Worm (Caenorhabditis elegans) whole organism, mixed stage, embryonic: ENCODE measurements around the gene F58B4.2.

ENCODE experiments used
- M03D4.4 ChIP-seq: sonication (generic microtip); optimal IDR thresholded peaks from 2 replicates; lab custom pipeline; 2017; ENCODE audit warnings: mild to moderate bottlenecking, missing genetic modification characterization, missing compliant biosample characterization
- bed-3 ChIP-seq: fragments of 200-800 bp; sonication (Bioruptor generic); optimal IDR thresholded peaks from 3 replicates; lab custom pipeline; 2018; ENCODE audit warnings: mild to moderate bottlenecking, missing genetic modification characterization, moderate library complexity, missing compliant biosample characterization
- blmp-1 ChIP-seq: fragments of 150-350 bp; optimal IDR thresholded peaks from 2 replicates; lab custom pipeline; 2014; ENCODE audit warnings: missing biosample characterization, missing genetic modification characterization
- ceh-39 ChIP-seq: fragments of 150-350 bp; optimal IDR thresholded peaks from 2 replicates; lab custom pipeline; 2014; ENCODE audit warnings: missing biosample characterization, missing genetic modification characterization
- ceh-43 ChIP-seq: fragments of 200-800 bp; sonication (Bioruptor generic); optimal IDR thresholded peaks from 2 replicates; lab custom pipeline; 2018; ENCODE audit warnings: mild to moderate bottlenecking, missing genetic modification characterization, moderate library complexity, missing compliant biosample characterization
- ceh-83 ChIP-seq: fragments of 200-800 bp; sonication (Bioruptor generic); optimal IDR thresholded peaks from 2 replicates; lab custom pipeline; 2018; ENCODE audit warnings: mild to moderate bottlenecking, missing genetic modification characterization, missing compliant biosample characterization
- ces-1 ChIP-seq: fragments of 150-350 bp; optimal IDR thresholded peaks from 2 replicates; lab custom pipeline; 2014; ENCODE audit warnings: missing biosample characterization, missing genetic modification reagents, missing genetic modification characterization
- cnd-1 ChIP-seq: fragments of 200-800 bp; sonication (Bioruptor generic); optimal IDR thresholded peaks from 2 replicates; lab custom pipeline; 2018; ENCODE audit warnings: mild to moderate bottlenecking, missing genetic modification characterization, missing compliant biosample characterization
- drap-1 ChIP-seq: fragments of 200-800 bp; sonication (Bioruptor generic); optimal IDR thresholded peaks from 3 replicates; lab custom pipeline; 2018; ENCODE audit warnings: mild to moderate bottlenecking, missing genetic modification characterization, missing compliant biosample characterization
- elt-1 ChIP-seq: sonication (generic microtip); optimal IDR thresholded peaks from 2 replicates; lab custom pipeline; 2017; ENCODE audit warnings: missing genetic modification characterization, mild to moderate bottlenecking, missing compliant biosample characterization, antibody characterized with exemption, moderate library complexity, borderline replicate concordance; ENCODE audit not compliant: insufficient read depth
- elt-3 ChIP-seq: fragments of 150-350 bp; optimal IDR thresholded peaks from 2 replicates; lab custom pipeline; 2014; ENCODE audit warnings: missing biosample characterization, missing genetic modification characterization
- flh-1 ChIP-seq: fragments of 200-800 bp; sonication (Bioruptor generic); optimal IDR thresholded peaks from 2 replicates; lab custom pipeline; 2018; ENCODE audit warnings: mild to moderate bottlenecking, missing genetic modification characterization, moderate library complexity, missing compliant biosample characterization
- ham-2 ChIP-seq: fragments of 200-800 bp; sonication (Bioruptor generic); optimal IDR thresholded peaks from 2 replicates; lab custom pipeline; 2018; ENCODE audit warnings: mild to moderate bottlenecking, missing genetic modification characterization, missing compliant biosample characterization
- hlh-1 ChIP-seq: fragments of 150-350 bp; optimal IDR thresholded peaks from 2 replicates; lab custom pipeline; 2014; ENCODE audit warnings: missing biosample characterization, missing genetic modification reagents, missing genetic modification characterization
- lin-13 ChIP-seq: fragments of 150-350 bp; optimal IDR thresholded peaks from 2 replicates; lab custom pipeline; 2014; ENCODE audit warnings: missing biosample characterization, missing genetic modification characterization
- lin-32 ChIP-seq: fragments of 200-800 bp; sonication (Bioruptor generic); optimal IDR thresholded peaks from 2 replicates; lab custom pipeline; 2018; ENCODE audit warnings: mild to moderate bottlenecking, missing genetic modification characterization, missing compliant biosample characterization
- lsy-2 ChIP-seq: fragments of 150-350 bp; optimal IDR thresholded peaks from 2 replicates; lab custom pipeline; 2014; ENCODE audit warnings: missing biosample characterization, missing genetic modification characterization
- mab-5 ChIP-seq: fragments of 150-350 bp; optimal IDR thresholded peaks from 2 replicates; lab custom pipeline; 2014; ENCODE audit warnings: missing biosample characterization, missing genetic modification characterization
- mep-1 ChIP-seq: fragments of 150-350 bp; optimal IDR thresholded peaks from 2 replicates; lab custom pipeline; 2017; ENCODE audit warnings: missing biosample characterization, missing genetic modification reagents, missing genetic modification characterization, inconsistent platforms
- mls-2 ChIP-seq: sonication (generic microtip); optimal IDR thresholded peaks from 2 replicates; lab custom pipeline; 2016; ENCODE audit warnings: mild to moderate bottlenecking, missing genetic modification characterization, moderate library complexity, missing compliant biosample characterization
- nhr-12 ChIP-seq: fragments of 150-350 bp; optimal IDR thresholded peaks from 2 replicates; lab custom pipeline; 2014; ENCODE audit warnings: missing biosample characterization, missing genetic modification characterization
- nhr-2 ChIP-seq: fragments of 150-350 bp; optimal IDR thresholded peaks from 2 replicates; lab custom pipeline; 2014; ENCODE audit warnings: missing biosample characterization, missing genetic modification characterization
- nhr-237 ChIP-seq: fragments of 150-350 bp; optimal IDR thresholded peaks from 2 replicates; lab custom pipeline; 2014; ENCODE audit warnings: missing biosample characterization, missing genetic modification characterization
- nhr-28 ChIP-seq: fragments of 150-350 bp; optimal IDR thresholded peaks from 2 replicates; lab custom pipeline; 2014; ENCODE audit warnings: missing biosample characterization, missing genetic modification characterization
- nhr-76 ChIP-seq: sonication (generic microtip); optimal IDR thresholded peaks from 2 replicates; lab custom pipeline; 2017; ENCODE audit warnings: missing biosample characterization, missing genetic modification characterization
- pha-4 ChIP-seq: fragments of 150-350 bp; optimal IDR thresholded peaks from 2 replicates; lab custom pipeline; 2018; ENCODE audit warnings: missing biosample characterization, missing genetic modification reagents, missing genetic modification characterization
- sem-2 ChIP-seq: fragments of 200-800 bp; sonication (Bioruptor generic); optimal IDR thresholded peaks from 2 replicates; lab custom pipeline; 2018; ENCODE audit warnings: mild to moderate bottlenecking, missing genetic modification characterization, missing compliant biosample characterization
- snpc-4 ChIP-seq: fragments of 150-350 bp; optimal IDR thresholded peaks from 2 replicates; lab custom pipeline; 2014; ENCODE audit warnings: missing biosample characterization, missing genetic modification characterization
- sptf-1 ChIP-seq: sonication (generic microtip); optimal IDR thresholded peaks from 2 replicates; lab custom pipeline; 2017; ENCODE audit warnings: mild to moderate bottlenecking, missing genetic modification characterization, moderate library complexity, missing compliant biosample characterization
- tbx-8 ChIP-seq: fragments of 200-800 bp; sonication (Bioruptor generic); optimal IDR thresholded peaks from 2 replicates; lab custom pipeline; 2018; ENCODE audit warnings: mild to moderate bottlenecking, missing genetic modification characterization, moderate library complexity, missing compliant biosample characterization
- unc-120 ChIP-seq: sonication (generic microtip); optimal IDR thresholded peaks from 2 replicates; lab custom pipeline; 2017; ENCODE audit warnings: missing genetic modification characterization, missing compliant biosample characterization; ENCODE audit not compliant: poor library complexity, severe bottlenecking
- unc-39 ChIP-seq: fragments of 150-350 bp; optimal IDR thresholded peaks from 2 replicates; lab custom pipeline; 2014; ENCODE audit warnings: missing biosample characterization, missing genetic modification characterization
- zip-8 ChIP-seq: fragments of 150-350 bp; optimal IDR thresholded peaks from 2 replicates; lab custom pipeline; 2014; ENCODE audit warnings: missing biosample characterization, missing genetic modification characterization
- ztf-11 ChIP-seq: fragments of 150-350 bp; optimal IDR thresholded peaks from 2 replicates; lab custom pipeline; 2014; ENCODE audit warnings: missing biosample characterization, missing genetic modification characterization

The F58B4.2 gene

DNA sequence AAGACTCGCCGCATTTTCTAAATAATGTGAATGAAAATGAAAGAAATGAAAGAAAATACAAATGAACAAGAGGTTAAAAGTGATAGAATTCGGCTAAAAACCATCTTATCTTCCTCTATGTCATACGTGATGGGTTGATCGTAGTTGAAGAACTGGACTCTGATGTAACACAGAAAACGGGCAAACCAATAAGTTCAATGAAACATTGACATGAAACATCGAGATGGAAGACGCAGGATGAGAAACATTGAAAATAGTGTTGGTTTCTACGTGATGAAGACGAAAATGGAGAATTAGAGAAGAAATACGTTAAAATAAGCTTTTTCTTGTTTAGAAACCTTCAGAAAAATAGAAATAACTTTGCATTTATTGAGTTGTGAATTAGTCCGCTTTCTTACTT is 27.3 kb downstream of the F58B4.2 start, which contains the start of gene F32D8.12:
F32D8.12 (minus strand) TSS at position 48 of the 400 bp plus-strand sequence.
- TF ChIP-seq sem-2 (GFP tag; lab: Kevin White, UChicago) (no peak), cnd-1 (tag; lab: Kevin White, UChicago) (no peak), ceh-43 (no peak), nhr-76 (tag; lab: Kevin White, UChicago) (no peak), lsy-2 (tag; lab: Kevin White, UChicago) (no peak), pha-4 (tag; lab: Kevin White, UChicago) (no peak), nhr-2 (no peak), mls-2 (no peak), blmp-1 (no peak), nhr-28 (tag; lab: Kevin White, UChicago) (no peak), bed-3 (GFP tag; lab: Kevin White, UChicago) (no peak), drap-1 (GFP tag; lab: Kevin White, UChicago) (no peak), snpc-4 (tag; lab: Kevin White, UChicago) (no peak), mab-5 (tag; lab: Kevin White, UChicago) (no peak), elt-1 (tag; lab: Kevin White, UChicago) (no peak)

DNA sequence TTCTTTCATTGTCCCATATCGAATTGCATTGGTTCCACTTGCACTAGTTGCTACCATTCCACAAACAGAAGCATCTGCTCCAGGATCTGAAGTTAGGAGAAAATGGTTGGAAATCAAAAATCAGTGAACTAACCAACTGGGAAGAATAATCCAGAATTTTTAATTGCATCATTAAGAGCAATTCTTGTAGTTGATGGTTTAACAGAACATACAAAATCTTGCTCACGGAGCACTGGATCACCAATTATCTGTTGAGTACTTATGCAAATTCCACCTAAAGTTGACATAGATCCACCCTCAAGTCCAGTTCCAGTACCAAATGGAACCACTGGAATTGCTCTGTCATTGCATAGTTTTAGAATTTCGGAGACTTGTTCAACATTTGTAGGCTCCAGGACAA is 28.5 kb downstream of the F58B4.2 start:
- TF ChIP-seq ceh-39 (tag; lab: Kevin White, UChicago) = no peak
- TF ChIP-seq drap-1 (GFP tag; lab: Kevin White, UChicago) = no peak
- no peak for TF ChIP-seq unc-39 (tag; lab: Kevin White, UChicago)
- no peak for TF ChIP-seq elt-1 (tag; lab: Kevin White, UChicago)
- TF ChIP-seq cnd-1 (tag; lab: Kevin White, UChicago) = no peak
- no peak for TF ChIP-seq lsy-2 (tag; lab: Kevin White, UChicago)

ce11 chrV:10889036-10889435 is 29.2 kb downstream of the F58B4.2 start, which contains the start of gene F32D8.11:
Gene F32D8.11, minus strand, starts transcription at chrV:10889136.
- TF ChIP-seq nhr-76 (tag; lab: Kevin White, UChicago) = no peak
- no peak for TF ChIP-seq nhr-28 (tag; lab: Kevin White, UChicago)
- no peak for TF ChIP-seq cnd-1 (tag; lab: Kevin White, UChicago)
- TF ChIP-seq sem-2 (GFP tag; lab: Kevin White, UChicago) = no peak
- TF ChIP-seq tbx-8 = no peak
- no peak for TF ChIP-seq bed-3 (GFP tag; lab: Kevin White, UChicago)
- no peak for TF ChIP-seq drap-1 (GFP tag; lab: Kevin White, UChicago)
- no peak for TF ChIP-seq ces-1 (GFP tag; lab: Kevin White, UChicago)
- no peak for TF ChIP-seq lin-32
- TF ChIP-seq nhr-2 = no peak
- TF ChIP-seq mep-1 (tag; lab: Kevin White, UChicago) = no peak
- no peak for TF ChIP-seq M03D4.4 (tag; lab: Kevin White, UChicago)
- TF ChIP-seq zip-8 = no peak
- TF ChIP-seq hlh-1 (tag; lab: Kevin White, UChicago) = no peak
- no peak for TF ChIP-seq pha-4 (tag; lab: Kevin White, UChicago)

DNA sequence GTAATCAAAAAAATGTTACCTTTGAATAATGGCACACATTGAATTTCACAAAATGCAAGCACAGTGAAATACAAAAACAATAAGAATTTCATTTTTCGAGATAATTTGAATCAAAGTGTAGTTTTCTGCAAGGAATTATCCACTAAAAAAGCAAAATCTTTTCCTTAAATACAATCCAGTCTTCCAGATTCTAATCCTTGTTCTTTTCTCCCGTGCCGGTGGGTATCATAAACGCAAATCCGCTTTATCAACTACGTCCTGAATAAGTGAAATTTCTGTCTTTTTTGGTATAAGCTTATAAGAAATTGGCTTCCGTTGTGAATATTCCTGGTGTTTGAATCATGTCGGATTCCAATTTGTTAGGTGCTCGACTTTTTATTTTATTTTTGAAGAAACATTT is 30.1 kb downstream of the F58B4.2 start:
- TF ChIP-seq nhr-28 (tag; lab: Kevin White, UChicago) (no peak), nhr-76 (tag; lab: Kevin White, UChicago) (no peak), ztf-11 (tag; lab: Kevin White, UChicago) (no peak), sem-2 (GFP tag; lab: Kevin White, UChicago) (no peak), nhr-2 (no peak), flh-1 (GFP tag; lab: Kevin White, UChicago) (no peak), nhr-12 (no peak), nhr-237 (tag; lab: Kevin White, UChicago) (no peak), ham-2 (GFP tag; lab: Kevin White, UChicago) (no peak), sptf-1 (tag; lab: Kevin White, UChicago) (no peak), ceh-43 (no peak), unc-39 (tag; lab: Kevin White, UChicago) (no peak), unc-120 (tag; lab: Kevin White, UChicago) (no peak), pha-4 (tag; lab: Kevin White, UChicago) (no peak)

DNA sequence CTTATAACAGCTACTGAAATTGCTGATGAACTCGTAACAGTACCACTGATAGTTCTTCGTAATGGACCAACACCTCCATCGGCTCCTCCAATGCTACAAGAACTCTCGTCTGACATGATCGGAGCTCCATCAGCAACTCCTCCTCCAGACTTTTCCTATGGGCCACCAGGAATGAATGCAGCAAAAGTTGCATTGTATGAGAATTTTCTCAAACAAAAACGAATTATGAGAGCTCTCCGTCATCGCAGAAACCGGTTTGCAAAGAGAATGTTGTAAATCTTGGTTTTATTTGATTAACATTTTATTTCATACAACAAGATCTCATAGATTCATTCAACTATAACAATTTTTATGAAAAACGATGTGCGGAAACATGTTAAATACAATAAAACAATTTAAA is 30.7 kb downstream of the F58B4.2 start:
- TF ChIP-seq ham-2 (GFP tag; lab: Kevin White, UChicago) = no peak
- no peak for TF ChIP-seq nhr-76 (tag; lab: Kevin White, UChicago)
- no peak for TF ChIP-seq pha-4 (tag; lab: Kevin White, UChicago)
- no peak for TF ChIP-seq mab-5 (tag; lab: Kevin White, UChicago)
- no peak for TF ChIP-seq zip-8
- no peak for TF ChIP-seq ces-1 (GFP tag; lab: Kevin White, UChicago)
- TF ChIP-seq drap-1 (GFP tag; lab: Kevin White, UChicago) = no peak
- no peak for TF ChIP-seq ceh-83 (GFP tag; lab: Kevin White, UChicago)
- TF ChIP-seq sem-2 (GFP tag; lab: Kevin White, UChicago) = no peak
- TF ChIP-seq ceh-43 = no peak
- TF ChIP-seq snpc-4 (tag; lab: Kevin White, UChicago) = no peak
- no peak for TF ChIP-seq flh-1 (GFP tag; lab: Kevin White, UChicago)
- no peak for TF ChIP-seq M03D4.4 (tag; lab: Kevin White, UChicago)
- TF ChIP-seq nhr-2 = no peak
- TF ChIP-seq lin-32 = no peak
- TF ChIP-seq hlh-1 (tag; lab: Kevin White, UChicago) = no peak
- TF ChIP-seq elt-3 (tag; lab: Kevin White, UChicago) = no peak
- TF ChIP-seq tbx-8 = no peak
- no peak for TF ChIP-seq lin-13 (tag; lab: Kevin White, UChicago)
- TF ChIP-seq mls-2 = no peak
